Worm (Caenorhabditis elegans): Measurements from ENCODE around the gene gad-1.
A peak's percentile ranks its signal among the peaks of the same experiment; 100 is the strongest.

gad-1 gene

DNA sequence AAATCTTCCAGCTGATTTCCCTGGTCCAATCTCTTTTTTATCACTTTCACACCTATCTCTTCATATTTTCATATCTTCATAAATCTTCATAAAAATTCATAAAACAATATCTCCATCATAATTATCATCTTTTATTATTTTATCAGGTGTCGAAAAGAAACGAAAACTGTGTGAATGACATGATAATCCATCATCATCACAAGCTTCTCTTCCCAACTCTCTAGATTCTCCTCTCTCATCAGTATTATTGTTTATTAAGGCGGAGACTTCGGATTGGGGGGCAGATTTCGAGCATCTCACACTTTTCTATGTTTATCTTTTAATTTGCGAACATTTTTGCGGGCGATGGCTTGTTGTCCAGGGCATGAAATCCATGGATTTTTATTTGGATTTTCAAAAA lies 30.9 kb upstream of the gad-1 start:
- TF ChIP-seq sdc-2 (tag; optimal IDR thresholded peaks at IDR 0.05) (no peak), lim-6 (tag; optimal IDR thresholded peaks at IDR 0.05) (no peak), ceh-9 (tag; optimal IDR thresholded peaks at IDR 0.05) (no peak), sox-4 (tag; optimal IDR thresholded peaks at IDR 0.05) (no peak), ttx-3 (tag; optimal IDR thresholded peaks at IDR 0.05) (no peak), unc-55 (GFP tag; optimal IDR thresholded peaks at IDR 0.05) (peak; percentile 73), unc-86 (tag; optimal IDR thresholded peaks at IDR 0.05) (no peak)

- TF ChIP-seq nhr-11 (tag; optimal IDR thresholded peaks at IDR 0.05): no peak
- TF ChIP-seq pha-2 (tag; optimal IDR thresholded peaks at IDR 0.05): no peak
- no peak for TF ChIP-seq ceh-14 (tag; optimal IDR thresholded peaks at IDR 0.05)
- no peak for TF ChIP-seq C38D4.7 (GFP tag; optimal IDR thresholded peaks at IDR 0.05)
- no peak for TF ChIP-seq fkh-10 (GFP tag; optimal IDR thresholded peaks at IDR 0.05)
- no peak for TF ChIP-seq unc-55 (GFP tag; optimal IDR thresholded peaks at IDR 0.05)
- no peak for TF ChIP-seq ceh-18 (tag; optimal IDR thresholded peaks at IDR 0.05)
- no peak for TF ChIP-seq ceh-31 (tag; optimal IDR thresholded peaks at IDR 0.05)
- TF ChIP-seq ceh-30 (tag; optimal IDR thresholded peaks at IDR 0.05): no peak
- TF ChIP-seq unc-86 (tag; optimal IDR thresholded peaks at IDR 0.05): no peak
- no peak for TF ChIP-seq nhr-232 (tag; optimal IDR thresholded peaks at IDR 0.05)
- no peak for TF ChIP-seq ceh-45 (GFP tag; IDR thresholded peaks at IDR 0.05)
- no peak for TF ChIP-seq eyg-1 (tag; optimal IDR thresholded peaks at IDR 0.05)
- TF ChIP-seq hlh-15 (tag; optimal IDR thresholded peaks at IDR 0.05): no peak
- TF ChIP-seq zip-5 (tag; optimal IDR thresholded peaks at IDR 0.05): no peak
- TF ChIP-seq lin-11 (tag; optimal IDR thresholded peaks at IDR 0.05): no peak
- no peak for TF ChIP-seq npax-4 (tag; optimal IDR thresholded peaks at IDR 0.05)
- no peak for TF ChIP-seq Y22D7AL.16 (tag; optimal IDR thresholded peaks at IDR 0.05)
These were observed 29.3 kb upstream of the gad-1 start for ce11 chrV:6462606-6463005.

- TF ChIP-seq ceh-30 (tag; optimal IDR thresholded peaks at IDR 0.05): no peak
- TF ChIP-seq pag-3 (tag; optimal IDR thresholded peaks at IDR 0.05; ENCODE audit: borderline replicate concordance): no peak
- TF ChIP-seq ceh-48 (tag; optimal IDR thresholded peaks at IDR 0.05): no peak
These were observed 28.0 kb upstream of the gad-1 start for ce11 chrV:6461250-6461649.

DNA sequence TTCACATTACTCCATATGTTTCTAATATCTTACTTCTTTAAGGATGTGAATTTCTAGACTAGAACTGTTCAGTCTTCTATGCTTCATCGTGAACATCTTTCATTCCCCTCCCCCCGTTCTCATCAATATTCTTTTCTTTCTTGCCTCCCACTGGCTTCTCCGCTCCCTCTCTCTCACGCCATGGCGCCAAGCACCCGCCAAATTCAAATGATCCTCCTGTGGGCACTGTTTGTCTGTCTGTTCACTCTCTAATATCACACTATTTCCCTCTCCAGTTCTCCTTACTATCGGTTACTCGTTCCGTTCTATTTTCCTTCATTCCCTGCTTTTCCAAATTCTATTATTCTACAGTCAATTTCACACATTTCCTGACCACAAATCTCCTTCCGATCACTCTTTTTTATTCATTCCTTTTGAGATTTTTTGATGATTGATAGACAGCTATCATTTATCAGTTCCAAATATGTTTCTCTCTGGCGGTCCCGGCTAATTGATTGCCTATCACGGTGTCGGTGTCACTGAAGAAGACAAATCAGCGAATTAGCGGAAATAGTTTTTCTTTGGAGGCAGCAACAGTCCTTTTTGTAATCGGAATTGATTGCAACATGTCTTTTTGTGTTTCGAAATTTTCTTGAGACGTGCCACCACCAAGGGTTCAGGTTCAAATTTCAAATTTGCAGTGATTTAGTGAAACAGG lies 25.2 kb upstream of the gad-1 start:
- TF ChIP-seq unc-42 (tag; optimal IDR thresholded peaks at IDR 0.05) (no peak), syd-9 (tag; optimal IDR thresholded peaks at IDR 0.05) (no peak), unc-86 (tag; optimal IDR thresholded peaks at IDR 0.05) (no peak), ceh-14 (tag; optimal IDR thresholded peaks at IDR 0.05) (no peak), sdc-2 (tag; optimal IDR thresholded peaks at IDR 0.05) (no peak), ceh-22 (tag; optimal IDR thresholded peaks at IDR 0.05) (no peak), pqm-1 (tag; optimal IDR thresholded peaks at IDR 0.05) (no peak), sox-4 (tag; optimal IDR thresholded peaks at IDR 0.05) (no peak), fkh-10 (GFP tag; optimal IDR thresholded peaks at IDR 0.05) (no peak), ceh-18 (tag; optimal IDR thresholded peaks at IDR 0.05) (no peak), elt-4 (tag; optimal IDR thresholded peaks at IDR 0.05) (no peak), pax-1 (tag; optimal IDR thresholded peaks at IDR 0.05) (no peak), ceh-48 (tag; optimal IDR thresholded peaks at IDR 0.05) (no peak), C38D4.7 (GFP tag; optimal IDR thresholded peaks at IDR 0.05) (no peak), hlh-30 (tag; optimal IDR thresholded peaks at IDR 0.05; ENCODE audit: insufficient read depth) (no peak), fax-1 (tag; optimal IDR thresholded peaks at IDR 0.05) (no peak), che-1 (tag; optimal IDR thresholded peaks at IDR 0.05) (no peak), unc-3 (GFP tag; conservative IDR thresholded peaks at IDR 0.05) (no peak), unc-3 (tag; optimal IDR thresholded peaks at IDR 0.05) (no peak)
